Worm (Caenorhabditis elegans): ENCODE results near the gene F49E2.2.

Gene F49E2.2

ce11 chrX:9566429-9566828, at the start of gene F49E2.2:
F49E2.2 (plus strand) TSS chrX:9566729.
- TF ChIP-seq ztf-29 (GFP tag; IDR thresholded peaks at IDR 0.05) (no peak), klf-2 (GFP tag; conservative IDR thresholded peaks at IDR 0.05) (no peak), ztf-23 (GFP tag; IDR thresholded peaks at IDR 0.05) (no peak), tab-1 (GFP tag; IDR thresholded peaks at IDR 0.05) (no peak), T22C8.4 (GFP tag; IDR thresholded peaks at IDR 0.05) (no peak), flt-1 (GFP tag; IDR thresholded peaks at IDR 0.05) (no peak), ref-1 (GFP tag; conservative IDR thresholded peaks at IDR 0.05) (no peak)

ce11 chrX:9517106-9517505, 49.4 kb upstream of the F49E2.2 start, which contains the start of gene C07B5.2:
C07B5.2 (minus strand) TSS chrX:9517206.
- no peak for TF ChIP-seq cog-1 (tag; optimal IDR thresholded peaks at IDR 0.05)
- no peak for TF ChIP-seq tab-1 (GFP tag; IDR thresholded peaks at IDR 0.05)
- no peak for TF ChIP-seq med-1 (GFP tag; optimal IDR thresholded peaks at IDR 0.05; ENCODE audit: insufficient read depth)
- no peak for TF ChIP-seq ztf-23 (GFP tag; IDR thresholded peaks at IDR 0.05)
- TF ChIP-seq ztf-29 (GFP tag; IDR thresholded peaks at IDR 0.05), result no peak
- TF ChIP-seq ref-1 (GFP tag; conservative IDR thresholded peaks at IDR 0.05), result no peak
- no peak for TF ChIP-seq klf-2 (GFP tag; conservative IDR thresholded peaks at IDR 0.05)
- no peak for TF ChIP-seq flt-1 (GFP tag; IDR thresholded peaks at IDR 0.05)

- TF ChIP-seq klf-2 (GFP tag; conservative IDR thresholded peaks at IDR 0.05) (no peak), flt-1 (GFP tag; IDR thresholded peaks at IDR 0.05) (no peak), ref-1 (GFP tag; conservative IDR thresholded peaks at IDR 0.05) (no peak), ztf-29 (GFP tag; IDR thresholded peaks at IDR 0.05) (no peak), med-1 (GFP tag; optimal IDR thresholded peaks at IDR 0.05; ENCODE audit: insufficient read depth) (no peak), tab-1 (GFP tag; IDR thresholded peaks at IDR 0.05) (no peak), ztf-23 (GFP tag; IDR thresholded peaks at IDR 0.05) (no peak), cog-1 (tag; optimal IDR thresholded peaks at IDR 0.05) (no peak), T22C8.4 (GFP tag; IDR thresholded peaks at IDR 0.05) (no peak)
Measured at ce11 chrX:9518719-9519118, 47.8 kb upstream of the F49E2.2 start, which contains the start of gene C07B5.6. C07B5.6 (plus strand) TSS chrX:9519019.

- TF ChIP-seq ztf-29 (GFP tag; IDR thresholded peaks at IDR 0.05) (no peak), T22C8.4 (GFP tag; IDR thresholded peaks at IDR 0.05) (no peak), med-1 (GFP tag; optimal IDR thresholded peaks at IDR 0.05; ENCODE audit: insufficient read depth) (no peak), tab-1 (GFP tag; IDR thresholded peaks at IDR 0.05) (no peak), ztf-23 (GFP tag; IDR thresholded peaks at IDR 0.05) (no peak), cog-1 (tag; optimal IDR thresholded peaks at IDR 0.05) (no peak), klf-2 (GFP tag; conservative IDR thresholded peaks at IDR 0.05) (no peak), ref-1 (GFP tag; conservative IDR thresholded peaks at IDR 0.05) (no peak), flt-1 (GFP tag; IDR thresholded peaks at IDR 0.05) (no peak)
Measured at ce11 chrX:9523118-9523517, 43.4 kb upstream of the F49E2.2 start, which contains the start of gene C07B5.3. C07B5.3 (minus strand) TSS chrX:9523218.

- TF ChIP-seq ztf-23 (GFP tag; IDR thresholded peaks at IDR 0.05) (no peak), T22C8.4 (GFP tag; IDR thresholded peaks at IDR 0.05) (no peak), flt-1 (GFP tag; IDR thresholded peaks at IDR 0.05) (no peak), klf-2 (GFP tag; conservative IDR thresholded peaks at IDR 0.05) (no peak), tab-1 (GFP tag; IDR thresholded peaks at IDR 0.05) (no peak), cog-1 (tag; optimal IDR thresholded peaks at IDR 0.05) (no peak), ref-1 (GFP tag; conservative IDR thresholded peaks at IDR 0.05) (no peak)
Measured at ce11 chrX:9527898-9528297, 38.6 kb upstream of the F49E2.2 start.

ce11 chrX:9529360-9529759, 37.2 kb upstream of the F49E2.2 start, which contains the start of gene C07B5.4:
C07B5.4 (plus strand) TSS chrX:9529660.
- TF ChIP-seq flt-1 (GFP tag; IDR thresholded peaks at IDR 0.05) (no peak), ztf-29 (GFP tag; IDR thresholded peaks at IDR 0.05) (no peak), T22C8.4 (GFP tag; IDR thresholded peaks at IDR 0.05) (no peak), cog-1 (tag; optimal IDR thresholded peaks at IDR 0.05) (no peak), ref-1 (GFP tag; conservative IDR thresholded peaks at IDR 0.05) (no peak), ztf-23 (GFP tag; IDR thresholded peaks at IDR 0.05) (no peak), med-1 (GFP tag; optimal IDR thresholded peaks at IDR 0.05; ENCODE audit: insufficient read depth) (no peak), klf-2 (GFP tag; conservative IDR thresholded peaks at IDR 0.05) (no peak), tab-1 (GFP tag; IDR thresholded peaks at IDR 0.05) (no peak)

- no peak for TF ChIP-seq T22C8.4 (GFP tag; IDR thresholded peaks at IDR 0.05)
Measured at ce11 chrX:9531640-9532039, 34.9 kb upstream of the F49E2.2 start.

ce11 chrX:9536008-9536407, 30.5 kb upstream of the F49E2.2 start:
- TF ChIP-seq cog-1 (tag; optimal IDR thresholded peaks at IDR 0.05), result no peak
- TF ChIP-seq flt-1 (GFP tag; IDR thresholded peaks at IDR 0.05), result no peak
- no peak for TF ChIP-seq tab-1 (GFP tag; IDR thresholded peaks at IDR 0.05)
- TF ChIP-seq ztf-29 (GFP tag; IDR thresholded peaks at IDR 0.05), result no peak
- TF ChIP-seq klf-2 (GFP tag; conservative IDR thresholded peaks at IDR 0.05), result no peak
- TF ChIP-seq ztf-23 (GFP tag; IDR thresholded peaks at IDR 0.05), result no peak
- TF ChIP-seq ref-1 (GFP tag; conservative IDR thresholded peaks at IDR 0.05), result no peak
- no peak for TF ChIP-seq T22C8.4 (GFP tag; IDR thresholded peaks at IDR 0.05)
- TF ChIP-seq med-1 (GFP tag; optimal IDR thresholded peaks at IDR 0.05; ENCODE audit: insufficient read depth), result no peak

ce11 chrX:9536665-9537064, 29.9 kb upstream of the F49E2.2 start, which contains the start of gene C07B5.8:
C07B5.8 (minus strand) TSS chrX:9536765.
- TF ChIP-seq ref-1 (GFP tag; conservative IDR thresholded peaks at IDR 0.05) (no peak), tab-1 (GFP tag; IDR thresholded peaks at IDR 0.05) (no peak)

- TF ChIP-seq ztf-29 (GFP tag; IDR thresholded peaks at IDR 0.05) (no peak), cog-1 (tag; optimal IDR thresholded peaks at IDR 0.05) (no peak), ref-1 (GFP tag; conservative IDR thresholded peaks at IDR 0.05) (no peak), klf-2 (GFP tag; conservative IDR thresholded peaks at IDR 0.05) (no peak), T22C8.4 (GFP tag; IDR thresholded peaks at IDR 0.05) (no peak), ztf-23 (GFP tag; IDR thresholded peaks at IDR 0.05) (no peak)
Measured at ce11 chrX:9537538-9538172, 28.9 kb upstream of the F49E2.2 start.

All from whole organism, midembryonic.